Fruit fly (Drosophila melanogaster) whole organism, adult: ENCODE data around the gene Vps39.

Experiments used
- CG11617 ChIP-seq: fragments of 200-800 bp; sonication (Bioruptor generic); optimal IDR thresholded peaks from 2 replicates; lab custom pipeline; 2017; ENCODE audit warnings: mild to moderate bottlenecking, missing biosample characterization, missing genetic modification reagents, missing genetic modification characterization
- CG12768 ChIP-seq: fragments of 200-800 bp; sonication (Bioruptor generic); optimal IDR thresholded peaks from 2 replicates; lab custom pipeline; 2017; ENCODE audit warnings: missing biosample characterization, missing genetic modification characterization, mild to moderate bottlenecking, moderate library complexity, missing genetic modification reagents
- CG14711 ChIP-seq: fragments of 200-800 bp; sonication (Bioruptor generic); optimal IDR thresholded peaks from 2 replicates; lab custom pipeline; 2018; ENCODE audit warnings: missing biosample characterization, mild to moderate bottlenecking, missing genetic modification characterization, moderate library complexity
- CG1620 ChIP-seq: fragments of 200-800 bp; sonication (Bioruptor generic); optimal IDR thresholded peaks from 2 replicates; lab custom pipeline; 2016; ENCODE audit warnings: missing biosample characterization, missing genetic modification characterization
- CG33017 ChIP-seq: fragments of 200-800 bp; sonication (Bioruptor generic); optimal IDR thresholded peaks from 2 replicates; lab custom pipeline; 2018; ENCODE audit warnings: missing biosample characterization, mild to moderate bottlenecking, missing genetic modification characterization, moderate library complexity
- CG5204 ChIP-seq: fragments of 200-800 bp; sonication (Bioruptor generic); optimal IDR thresholded peaks from 2 replicates; lab custom pipeline; 2016; ENCODE audit warnings: missing biosample characterization, missing genetic modification characterization
- CG7045 ChIP-seq: fragments of 200-800 bp; sonication (Bioruptor generic); optimal IDR thresholded peaks from 2 replicates; lab custom pipeline; 2017; ENCODE audit warnings: missing biosample characterization, mild to moderate bottlenecking, missing genetic modification characterization
- CG7101 ChIP-seq: fragments of 200-800 bp; sonication (Bioruptor generic); optimal IDR thresholded peaks from 2 replicates; lab custom pipeline; 2018; ENCODE audit warnings: missing biosample characterization, mild to moderate bottlenecking, missing genetic modification characterization, moderate library complexity
- Clk ChIP-seq: fragments of 200-800 bp; sonication (Bioruptor generic); optimal IDR thresholded peaks from 2 replicates; lab custom pipeline; 2017; ENCODE audit warnings: missing biosample characterization, missing genetic modification characterization
- Crg-1 ChIP-seq: fragments of 200-800 bp; sonication (Bioruptor generic); optimal IDR thresholded peaks from 2 replicates; lab custom pipeline; 2016; ENCODE audit warnings: missing biosample characterization, missing genetic modification characterization
- Hr96 ChIP-seq: fragments of 200-800 bp; sonication (Bioruptor generic); optimal IDR thresholded peaks from 2 replicates; lab custom pipeline; 2016; ENCODE audit warnings: missing biosample characterization, missing genetic modification characterization
- Mnt ChIP-seq: fragments of 200-800 bp; sonication (Bioruptor generic); optimal IDR thresholded peaks from 2 replicates; lab custom pipeline; 2016; ENCODE audit warnings: missing biosample characterization, mild to moderate bottlenecking, missing genetic modification characterization
- bab1 ChIP-seq: fragments of 200-800 bp; sonication (Bioruptor generic); optimal IDR thresholded peaks from 3 replicates; lab custom pipeline; 2019; ENCODE audit warnings: missing biosample characterization, mild to moderate bottlenecking, missing genetic modification characterization, moderate library complexity
- cic ChIP-seq: fragments of 200-800 bp; sonication (Bioruptor generic); optimal IDR thresholded peaks from 2 replicates; lab custom pipeline; 2017; ENCODE audit warnings: missing biosample characterization, mild to moderate bottlenecking, missing genetic modification characterization, moderate library complexity
- cnc ChIP-seq, 2 experiments: fragments of >200 bp; optimal IDR thresholded peaks; 2 replicates each; lab custom pipeline; 2017
- kay ChIP-seq: fragments of 200-800 bp; sonication (Bioruptor generic); peaks from one replicate; lab custom pipeline; 2016; ENCODE audit warnings: missing biosample characterization, missing genetic modification characterization, borderline replicate concordance
- ovo ChIP-seq: fragments of 200-800 bp; sonication (Bioruptor generic); optimal IDR thresholded peaks from 2 replicates; lab custom pipeline; 2016; ENCODE audit warnings: missing biosample characterization, missing genetic modification characterization
- pad ChIP-seq: fragments of 200-800 bp; sonication (Bioruptor generic); optimal IDR thresholded peaks from 3 replicates; lab custom pipeline; 2017; ENCODE audit warnings: missing biosample characterization, missing genetic modification characterization, mild to moderate bottlenecking, moderate library complexity, missing genetic modification reagents
- tj ChIP-seq: fragments of 200-800 bp; sonication (Bioruptor generic); optimal IDR thresholded peaks from 3 replicates; lab custom pipeline; 2017; ENCODE audit warnings: missing biosample characterization, mild to moderate bottlenecking, missing genetic modification characterization, moderate library complexity
- toe ChIP-seq: fragments of 200-800 bp; sonication (Bioruptor generic); optimal IDR thresholded peaks from 2 replicates; lab custom pipeline; 2016; ENCODE audit warnings: missing biosample characterization, missing genetic modification characterization

The Vps39 gene

dm6 chr3R:18275113-18275782 is 1.0 kb upstream of the Vps39 start:
- TF ChIP-seq CG7101 (tag; lab: Kevin White, UChicago) = peak; percentile 45
- no peak for TF ChIP-seq Hr96
- TF ChIP-seq CG7045 (GFP tag; lab: Kevin White, UChicago) = no peak
- peak; percentile 39 for TF ChIP-seq CG14711 (tag; lab: Kevin White, UChicago)
- TF ChIP-seq cnc (optimal IDR thresholded peaks at IDR 0.05; lab: Kevin White, UChicago) = no peak
- no peak for TF ChIP-seq CG5204 (GFP tag; lab: Kevin White, UChicago)
- TF ChIP-seq Clk (GFP tag; lab: Kevin White, UChicago) = no peak
- TF ChIP-seq Mnt (GFP tag; lab: Kevin White, UChicago) = no peak
- TF ChIP-seq tj (GFP tag; lab: Kevin White, UChicago) = no peak
- no peak for TF ChIP-seq toe (GFP tag; lab: Kevin White, UChicago)
- TF ChIP-seq CG11617 (GFP tag; lab: Kevin White, UChicago) = peak; percentile 69
- peak; percentile 13 for TF ChIP-seq bab1 (GFP tag; lab: Kevin White, UChicago)
- no peak for TF ChIP-seq kay (GFP tag; lab: Kevin White, UChicago)
- TF ChIP-seq ovo (GFP tag; lab: Kevin White, UChicago) = no peak
- TF ChIP-seq CG33017 (tag; lab: Kevin White, UChicago) = peak; percentile 81
- no peak for TF ChIP-seq CG1620 (GFP tag; lab: Kevin White, UChicago)
- TF ChIP-seq pad (GFP tag; lab: Kevin White, UChicago) = no peak
- no peak for TF ChIP-seq Crg-1
- no peak for TF ChIP-seq CG12768 (GFP tag; lab: Kevin White, UChicago)
- TF ChIP-seq cic (GFP tag; lab: Kevin White, UChicago) = no peak

- TF ChIP-seq toe (GFP tag; lab: Kevin White, UChicago) = no peak
- TF ChIP-seq CG12768 (GFP tag; lab: Kevin White, UChicago) = no peak
- no peak for TF ChIP-seq Clk (GFP tag; lab: Kevin White, UChicago)
- no peak for TF ChIP-seq CG1620 (GFP tag; lab: Kevin White, UChicago)
- no peak for TF ChIP-seq CG5204 (GFP tag; lab: Kevin White, UChicago)
- TF ChIP-seq kay (GFP tag; lab: Kevin White, UChicago) = no peak
- no peak for TF ChIP-seq Crg-1
- TF ChIP-seq CG7101 (tag; lab: Kevin White, UChicago) = no peak
- TF ChIP-seq bab1 (GFP tag; lab: Kevin White, UChicago) = no peak
Observed at dm6 chr3R:18269744-18270348, 4.4 kb downstream of the Vps39 start.

dm6 chr3R:18267489-18267888 is 6.8 kb downstream of the Vps39 start, which contains the start of gene CG18599:
Gene CG18599 (plus strand): TSS chr3R:18267789.
- TF ChIP-seq CG33017 (tag; lab: Kevin White, UChicago) = no peak
- no peak for TF ChIP-seq CG5204 (GFP tag; lab: Kevin White, UChicago)
- TF ChIP-seq tj (GFP tag; lab: Kevin White, UChicago) = no peak
- no peak for TF ChIP-seq ovo (GFP tag; lab: Kevin White, UChicago)
- no peak for TF ChIP-seq kay (GFP tag; lab: Kevin White, UChicago)
- no peak for TF ChIP-seq Crg-1
- TF ChIP-seq CG11617 (GFP tag; lab: Kevin White, UChicago) = no peak
- no peak for TF ChIP-seq CG7101 (tag; lab: Kevin White, UChicago)
- no peak for TF ChIP-seq CG7045 (GFP tag; lab: Kevin White, UChicago)
- no peak for TF ChIP-seq CG14711 (tag; lab: Kevin White, UChicago)
- TF ChIP-seq CG12768 (GFP tag; lab: Kevin White, UChicago) = no peak
- no peak for TF ChIP-seq cic (GFP tag; lab: Kevin White, UChicago)
- TF ChIP-seq bab1 (GFP tag; lab: Kevin White, UChicago) = no peak
- no peak for TF ChIP-seq Clk (GFP tag; lab: Kevin White, UChicago)
- TF ChIP-seq cnc (optimal IDR thresholded peaks at IDR 0.05; lab: Kevin White, UChicago) = no peak

- no peak for TF ChIP-seq bab1 (GFP tag; lab: Kevin White, UChicago)
- TF ChIP-seq CG14711 (tag; lab: Kevin White, UChicago) = no peak
- no peak for TF ChIP-seq Crg-1
- TF ChIP-seq CG7045 (GFP tag; lab: Kevin White, UChicago) = no peak
- TF ChIP-seq CG12768 (GFP tag; lab: Kevin White, UChicago) = no peak
- TF ChIP-seq Clk (GFP tag; lab: Kevin White, UChicago) = no peak
- no peak for TF ChIP-seq kay (GFP tag; lab: Kevin White, UChicago)
- no peak for TF ChIP-seq CG7101 (tag; lab: Kevin White, UChicago)
- TF ChIP-seq CG1620 (GFP tag; lab: Kevin White, UChicago) = no peak
- no peak for TF ChIP-seq toe (GFP tag; lab: Kevin White, UChicago)
- no peak for TF ChIP-seq Hr96
Observed at dm6 chr3R:18266665-18267064, 7.6 kb downstream of the Vps39 start.

dm6 chr3R:18265275-18265674 is 9.0 kb downstream of the Vps39 start:
- TF ChIP-seq Mnt (GFP tag; lab: Kevin White, UChicago) = no peak

- TF ChIP-seq CG7045 (GFP tag; lab: Kevin White, UChicago) = no peak
- TF ChIP-seq CG5204 (GFP tag; lab: Kevin White, UChicago) = no peak
- TF ChIP-seq cnc (optimal IDR thresholded peaks at IDR 0.05; lab: Kevin White, UChicago) = no peak
- no peak for TF ChIP-seq CG14711 (tag; lab: Kevin White, UChicago)
- no peak for TF ChIP-seq toe (GFP tag; lab: Kevin White, UChicago)
- TF ChIP-seq CG12768 (GFP tag; lab: Kevin White, UChicago) = no peak
- TF ChIP-seq CG11617 (GFP tag; lab: Kevin White, UChicago) = no peak
- no peak for TF ChIP-seq CG33017 (tag; lab: Kevin White, UChicago)
- no peak for TF ChIP-seq Clk (GFP tag; lab: Kevin White, UChicago)
- TF ChIP-seq Hr96 = no peak
- no peak for TF ChIP-seq ovo (GFP tag; lab: Kevin White, UChicago)
- no peak for TF ChIP-seq Mnt (GFP tag; lab: Kevin White, UChicago)
- TF ChIP-seq CG7101 (tag; lab: Kevin White, UChicago) = no peak
- no peak for TF ChIP-seq CG1620 (GFP tag; lab: Kevin White, UChicago)
- TF ChIP-seq bab1 (GFP tag; lab: Kevin White, UChicago) = no peak
- TF ChIP-seq Crg-1 = no peak
Observed at dm6 chr3R:18261602-18262001, 12.6 kb downstream of the Vps39 start.
